Fruit fly (Drosophila melanogaster) whole organism, embryonic: ENCODE measurements around the gene CG43049.

Experiments
- Atf-2 ChIP-seq: fragments of 200-800 bp; sonication (Bioruptor generic); optimal IDR thresholded peaks from 2 replicates; lab custom pipeline; 2016; ENCODE audit warnings: missing biosample characterization, missing genetic modification characterization
- Awh ChIP-seq: fragments of 200-800 bp; sonication (Bioruptor generic); IDR thresholded peaks from 2 replicates; pipeline ENCODE4, ENCODE4 v1.3.6; 2022; ENCODE audit warnings: missing biosample characterization, missing genetic modification characterization
- BEAF-32 ChIP-seq: fragments of 200-800 bp; sonication (Bioruptor generic); optimal IDR thresholded peaks from 3 replicates; lab custom pipeline; 2017; ENCODE audit warnings: missing biosample characterization, missing genetic modification characterization, mild to moderate bottlenecking, moderate library complexity, missing genetic modification reagents
- BtbVII ChIP-seq: fragments of 200-800 bp; sonication (Bioruptor generic); optimal IDR thresholded peaks from 3 replicates; lab custom pipeline; 2017; ENCODE audit warnings: missing biosample characterization, mild to moderate bottlenecking, missing genetic modification characterization
- CG10147 ChIP-seq: fragments of 200-800 bp; sonication (Bioruptor generic); optimal IDR thresholded peaks from 2 replicates; lab custom pipeline; 2019; ENCODE audit warnings: missing biosample characterization, mild to moderate bottlenecking, missing genetic modification characterization, moderate library complexity
- CG10366 ChIP-seq: fragments of 200-800 bp; sonication (Bioruptor generic); IDR thresholded peaks from 2 replicates; pipeline ENCODE4 v1.3.6; 2022; ENCODE audit warnings: missing biosample characterization, missing genetic modification characterization
- CG10462 ChIP-seq: fragments of 200-800 bp; sonication (Bioruptor generic); optimal IDR thresholded peaks from 2 replicates; lab custom pipeline; 2016; ENCODE audit warnings: missing biosample characterization, missing genetic modification characterization
- CG11093 ChIP-seq: fragments of 200-800 bp; sonication (Bioruptor generic); IDR thresholded peaks from 3 replicates; pipeline ENCODE4 v1.3.6; 2022; ENCODE audit warnings: missing biosample characterization, missing genetic modification characterization
- CG12104 ChIP-seq: fragments of 200-800 bp; sonication (Bioruptor generic); optimal IDR thresholded peaks from 3 replicates; lab custom pipeline; 2016; ENCODE audit warnings: missing biosample characterization, missing genetic modification characterization
- CG15514 ChIP-seq: fragments of 200-800 bp; sonication (Bioruptor generic); optimal IDR thresholded peaks from 3 replicates; lab custom pipeline; 2017; ENCODE audit warnings: missing biosample characterization, missing genetic modification characterization, mild to moderate bottlenecking, moderate library complexity, missing genetic modification reagents
- CG16815 ChIP-seq: fragments of 200-800 bp; sonication (Bioruptor generic); optimal IDR thresholded peaks from 3 replicates; lab custom pipeline; 2017; ENCODE audit warnings: missing biosample characterization, mild to moderate bottlenecking, missing genetic modification characterization
- CG17186 ChIP-seq: fragments of 200-800 bp; sonication (Bioruptor generic); optimal IDR thresholded peaks from 3 replicates; lab custom pipeline; 2017; ENCODE audit warnings: missing biosample characterization, missing genetic modification reagents, missing genetic modification characterization
- CG17385 ChIP-seq: fragments of 200-800 bp; sonication (Bioruptor generic); optimal IDR thresholded peaks from 3 replicates; lab custom pipeline; 2018; ENCODE audit warnings: missing biosample characterization, mild to moderate bottlenecking, missing genetic modification characterization
- CG1792 ChIP-seq: fragments of 200-800 bp; sonication (Bioruptor generic); optimal IDR thresholded peaks from 2 replicates; lab custom pipeline; 2016; ENCODE audit warnings: missing biosample characterization, missing genetic modification characterization
- CG2875 ChIP-seq: fragments of 200-800 bp; sonication (Bioruptor generic); optimal IDR thresholded peaks from 2 replicates; lab custom pipeline; 2017; ENCODE audit warnings: missing biosample characterization, mild to moderate bottlenecking, missing genetic modification characterization, missing genetic modification reagents
- CG32767 ChIP-seq: fragments of 200-800 bp; sonication (Bioruptor generic); IDR thresholded peaks from 2 replicates; pipeline ENCODE4 v1.3.6; 2022; ENCODE audit warnings: missing biosample characterization, missing genetic modification characterization
- CG4328 ChIP-seq: fragments of 200-800 bp; sonication (Bioruptor generic); optimal IDR thresholded peaks from 3 replicates; lab custom pipeline; 2017; ENCODE audit warnings: missing biosample characterization, missing genetic modification reagents, missing genetic modification characterization
- CG4617 ChIP-seq: fragments of 200-800 bp; sonication (Bioruptor generic); optimal IDR thresholded peaks from 3 replicates; lab custom pipeline; 2016; ENCODE audit warnings: missing biosample characterization, missing genetic modification characterization, borderline replicate concordance
- CG7839 ChIP-seq: fragments of 200-800 bp; sonication (Bioruptor generic); optimal IDR thresholded peaks from 3 replicates; lab custom pipeline; 2018; ENCODE audit warnings: missing biosample characterization, mild to moderate bottlenecking, missing genetic modification characterization, moderate library complexity
- CG9817 ChIP-seq: fragments of 200-800 bp; sonication (Bioruptor generic); optimal IDR thresholded peaks from 2 replicates; lab custom pipeline; 2018; ENCODE audit warnings: missing biosample characterization, mild to moderate bottlenecking, missing genetic modification characterization, moderate library complexity
- Drgx ChIP-seq: fragments of 200-800 bp; sonication (Bioruptor generic); IDR thresholded peaks from 2 replicates; pipeline ENCODE4 v1.3.6; 2022; ENCODE audit warnings: missing biosample characterization, missing genetic modification characterization
- Fer3 ChIP-seq: fragments of 200-800 bp; sonication (Bioruptor generic); optimal IDR thresholded peaks from 2 replicates; lab custom pipeline; 2018; ENCODE audit warnings: missing biosample characterization, mild to moderate bottlenecking, missing genetic modification characterization, moderate library complexity
- Myb ChIP-seq: fragments of 200-800 bp; sonication (Bioruptor generic); optimal IDR thresholded peaks from 2 replicates; lab custom pipeline; 2016; ENCODE audit warnings: missing biosample characterization, missing genetic modification characterization
- NC2α ChIP-seq: fragments of 200-800 bp; sonication (Bioruptor generic); optimal IDR thresholded peaks from 2 replicates; lab custom pipeline; 2016; ENCODE audit warnings: missing biosample characterization, missing genetic modification characterization
- NFAT ChIP-seq: fragments of 200-800 bp; sonication (Bioruptor generic); IDR thresholded peaks from 2 replicates; pipeline ENCODE4 v1.3.6; 2022; ENCODE audit warnings: missing biosample characterization, missing genetic modification characterization
- Optix ChIP-seq: fragments of 200-800 bp; sonication (Bioruptor generic); IDR thresholded peaks from 3 replicates; pipeline ENCODE4 v1.3.6; 2022; ENCODE audit warnings: missing biosample characterization, missing genetic modification characterization
- Ravus ChIP-seq: fragments of 200-800 bp; sonication (Bioruptor generic); IDR thresholded peaks from 2 replicates; pipeline ENCODE4 v1.3.6; 2022; ENCODE audit warnings: missing biosample characterization, missing genetic modification characterization
- Rx ChIP-seq: fragments of 200-800 bp; sonication (Bioruptor generic); IDR thresholded peaks from 2 replicates; pipeline ENCODE4 v1.3.6; 2022; ENCODE audit warnings: missing biosample characterization, missing genetic modification characterization
- Trl ChIP-seq, 3 experiments: fragments of >200 bp in 2 of 3; fragments of 200-800 bp in 1 of 3; sonication (Bioruptor generic) in 1 of 3; optimal IDR thresholded peaks; 2 replicates in 1 of 3; 3 replicates in 2 of 3; lab custom pipeline; 2016 to 2017; ENCODE audit warnings: missing biosample characterization in 1 of 3, missing genetic modification characterization in 1 of 3
- YL-1 ChIP-seq: fragments of 200-800 bp; sonication (Bioruptor generic); optimal IDR thresholded peaks from 3 replicates; lab custom pipeline; 2017; ENCODE audit warnings: missing biosample characterization, mild to moderate bottlenecking, missing genetic modification characterization
- al ChIP-seq: fragments of 200-800 bp; sonication (Bioruptor generic); IDR thresholded peaks from 2 replicates; pipeline ENCODE4 v1.3.6; 2022; ENCODE audit warnings: missing biosample characterization, missing genetic modification characterization
- ash1 ChIP-seq: fragments of 200-800 bp; sonication (Bioruptor generic); optimal IDR thresholded peaks from 2 replicates; lab custom pipeline; 2018; ENCODE audit warnings: missing biosample characterization, mild to moderate bottlenecking, missing genetic modification characterization
- btn ChIP-seq: fragments of 200-800 bp; sonication (Bioruptor generic); optimal IDR thresholded peaks from 2 replicates; lab custom pipeline; 2016; ENCODE audit warnings: missing biosample characterization, missing genetic modification characterization
- dan ChIP-seq: fragments of 200-800 bp; sonication (Bioruptor generic); IDR thresholded peaks from 2 replicates; pipeline ENCODE4 v1.3.6; 2022; ENCODE audit warnings: missing biosample characterization, missing genetic modification characterization
- fd102C ChIP-seq: fragments of 200-800 bp; sonication (Bioruptor generic); optimal IDR thresholded peaks from 2 replicates; lab custom pipeline; 2018; ENCODE audit warnings: missing biosample characterization, mild to moderate bottlenecking, missing genetic modification characterization, moderate library complexity
- fd3F ChIP-seq: fragments of 200-800 bp; sonication (Bioruptor generic); optimal IDR thresholded peaks from 2 replicates; lab custom pipeline; 2018; ENCODE audit warnings: missing biosample characterization, mild to moderate bottlenecking, missing genetic modification characterization, moderate library complexity
- ind ChIP-seq: fragments of 200-800 bp; sonication (Bioruptor generic); optimal IDR thresholded peaks from 3 replicates; lab custom pipeline; 2016; ENCODE audit warnings: missing biosample characterization, missing genetic modification characterization
- lola ChIP-seq, 3 experiments: fragments of >200 bp in 2 of 3; fragments of 200-800 bp in 1 of 3; sonication (Bioruptor generic) in 1 of 3; optimal IDR thresholded peaks; 2 replicates each; lab custom pipeline; 2017 to 2019; ENCODE audit warnings: missing biosample characterization in 3 of 3, missing genetic modification characterization in 3 of 3, mild to moderate bottlenecking in 1 of 3, moderate library complexity in 1 of 3
- ro ChIP-seq: fragments of 200-800 bp; sonication (Bioruptor generic); IDR thresholded peaks from 2 replicates; pipeline ENCODE4 v1.3.6; 2022; ENCODE audit warnings: missing biosample characterization, missing genetic modification characterization
- sc ChIP-seq, 3 experiments: fragments of >200 bp in 2 of 3; fragments of 200-800 bp in 1 of 3; sonication (Bioruptor generic) in 1 of 3; optimal IDR thresholded peaks; 2 replicates in 2 of 3; 3 replicates in 1 of 3; lab custom pipeline; 2017; ENCODE audit warnings: mild to moderate bottlenecking in 1 of 3, missing biosample characterization in 1 of 3, missing genetic modification characterization in 1 of 3, missing genetic modification reagents in 1 of 3
- sens ChIP-seq: fragments of 200-800 bp; sonication (Bioruptor generic); peaks from one replicate; lab custom pipeline; 2016; ENCODE audit warnings: missing biosample characterization, missing genetic modification characterization
- sr ChIP-seq: fragments of 200-800 bp; sonication (Bioruptor generic); IDR thresholded peaks from 3 replicates; pipeline ENCODE4 v1.3.6; 2022; ENCODE audit warnings: missing biosample characterization, missing genetic modification characterization
- tio ChIP-seq: fragments of 200-800 bp; sonication (Bioruptor generic); optimal IDR thresholded peaks from 2 replicates; lab custom pipeline; 2017; ENCODE audit warnings: missing biosample characterization, missing genetic modification characterization, inconsistent platforms
- twi ChIP-seq: fragments of 200-800 bp; optimal IDR thresholded peaks from 2 replicates; lab custom pipeline; 2019; ENCODE audit warnings: missing biosample characterization, mild to moderate bottlenecking, missing genetic modification characterization, moderate library complexity
- unc-4 ChIP-seq: fragments of 200-800 bp; sonication (Bioruptor generic); IDR thresholded peaks from 2 replicates; pipeline ENCODE4 v1.3.6; 2022; ENCODE audit warnings: missing biosample characterization, missing genetic modification characterization; ENCODE audit not compliant: partially characterized antibody
- unpg ChIP-seq: fragments of 200-800 bp; sonication (Bioruptor generic); optimal IDR thresholded peaks from 3 replicates; lab custom pipeline; 2018; ENCODE audit warnings: missing biosample characterization, mild to moderate bottlenecking, missing genetic modification characterization, moderate library complexity
- zen ChIP-seq: fragments of 200-800 bp; sonication (Bioruptor generic); optimal IDR thresholded peaks from 3 replicates; lab custom pipeline; 2018; ENCODE audit warnings: missing biosample characterization, mild to moderate bottlenecking, missing genetic modification characterization, moderate library complexity

Gene CG43049

dm6 chr3L:18890283-18891175 lies 34.4 kb upstream of the CG43049 start, which contains the start of gene CG3961 (continued):
- TF ChIP-seq BEAF-32 (GFP tag; lab: Kevin White, UChicago) (peak; percentile 18), fd3F (GFP tag; lab: Kevin White, UChicago) (peak; percentile 93), CG32767 (GFP tag; lab: Robert Waterston, UW) (peak; percentile 94), dan (GFP tag; lab: Robert Waterston, UW) (no peak), CG17385 (GFP tag; lab: Kevin White, UChicago) (peak; percentile 96), Drgx (peak; percentile 93), NC2α (peak; percentile 80), CG16815 (GFP tag; lab: Kevin White, UChicago) (peak; percentile 97), al (GFP tag; lab: Robert Waterston, UW) (peak; percentile 73), sens (GFP tag; lab: Kevin White, UChicago) (peak; percentile 99), unc-4 (GFP tag; lab: Robert Waterston, UW) (no peak), Rx (GFP tag; lab: Robert Waterston, UW) (peak; percentile 64), CG4328 (GFP tag; lab: Kevin White, UChicago) (peak; percentile 96), Atf-2 (GFP tag; lab: Kevin White, UChicago) (peak; percentile 88), twi (peak; percentile 96), fd102C (GFP tag; lab: Kevin White, UChicago) (peak; percentile 68), unpg (GFP tag; lab: Kevin White, UChicago) (peak; percentile 96), ind (GFP tag; lab: Kevin White, UChicago) (peak; percentile 96), CG10147 (GFP tag; lab: Kevin White, UChicago) (peak; percentile 97), ash1 (GFP tag; lab: Kevin White, UChicago) (no peak), CG11093 (GFP tag; lab: Robert Waterston, UW) (peak; percentile 92), Myb (peak; percentile 58), Awh (GFP tag; lab: Robert Waterston, UW) (peak; percentile 90; the same call in 1 of the 2 replicates), CG4617 (GFP tag; lab: Kevin White, UChicago) (peak; percentile 90), CG12104 (GFP tag; lab: Kevin White, UChicago) (peak; percentile 98), sc (optimal IDR thresholded peaks at IDR 0.05; lab: Kevin White, UChicago) (no peak), sc (GFP tag; optimal IDR thresholded peaks at IDR 0.05; lab: Kevin White, UChicago) (peak; percentile 99), CG15514 (GFP tag; lab: Kevin White, UChicago) (peak; percentile 81), CG10462 (GFP tag; lab: Kevin White, UChicago) (peak; percentile 97), lola (GFP tag; optimal IDR thresholded peaks at IDR 0.05; lab: Kevin White, UChicago) (peak in 1 of 3 experiments; percentile 100), CG17186 (peak; percentile 91), YL-1 (GFP tag; lab: Kevin White, UChicago) (peak; percentile 88), zen (tag; lab: Kevin White, UChicago) (peak; percentile 94), Ravus (peak; percentile 71), Optix (GFP tag; lab: Robert Waterston, UW) (no peak), Trl (optimal IDR thresholded peaks at IDR 0.05; lab: Kevin White, UChicago) (peak; percentile 79 to 92), Trl (GFP tag; optimal IDR thresholded peaks at IDR 0.05; lab: Kevin White, UChicago) (peak; percentile 83), CG7839 (tag; lab: Kevin White, UChicago) (peak; percentile 99), sr (GFP tag; lab: Robert Waterston, UW) (no peak), btn (GFP tag; lab: Kevin White, UChicago) (peak; percentile 49), tio (GFP tag; lab: Kevin White, UChicago) (peak; percentile 99), Fer3 (tag; lab: Kevin White, UChicago) (peak; percentile 94), NFAT (GFP tag; lab: Robert Waterston, UW) (no peak), ro (GFP tag; lab: Robert Waterston, UW) (peak; percentile 91), CG9817 (tag; lab: Kevin White, UChicago) (peak; percentile 91), CG1792 (GFP tag; lab: Kevin White, UChicago) (peak; percentile 63), CG10366 (GFP tag; lab: Robert Waterston, UW) (peak; percentile 88), CG2875 (GFP tag; lab: Kevin White, UChicago) (peak; percentile 98), BtbVII (GFP tag; lab: Kevin White, UChicago) (peak; percentile 93)
